Worm (Caenorhabditis elegans): ENCODE data around the gene C14A4.6.

The C14A4.6 gene

ce11 chrII:10554046-10554399 is 40.6 kb downstream of the C14A4.6 start (continued):
- TF ChIP-seq zip-8 (tag; optimal IDR thresholded peaks at IDR 0.05), result peak; percentile 50

DNA sequence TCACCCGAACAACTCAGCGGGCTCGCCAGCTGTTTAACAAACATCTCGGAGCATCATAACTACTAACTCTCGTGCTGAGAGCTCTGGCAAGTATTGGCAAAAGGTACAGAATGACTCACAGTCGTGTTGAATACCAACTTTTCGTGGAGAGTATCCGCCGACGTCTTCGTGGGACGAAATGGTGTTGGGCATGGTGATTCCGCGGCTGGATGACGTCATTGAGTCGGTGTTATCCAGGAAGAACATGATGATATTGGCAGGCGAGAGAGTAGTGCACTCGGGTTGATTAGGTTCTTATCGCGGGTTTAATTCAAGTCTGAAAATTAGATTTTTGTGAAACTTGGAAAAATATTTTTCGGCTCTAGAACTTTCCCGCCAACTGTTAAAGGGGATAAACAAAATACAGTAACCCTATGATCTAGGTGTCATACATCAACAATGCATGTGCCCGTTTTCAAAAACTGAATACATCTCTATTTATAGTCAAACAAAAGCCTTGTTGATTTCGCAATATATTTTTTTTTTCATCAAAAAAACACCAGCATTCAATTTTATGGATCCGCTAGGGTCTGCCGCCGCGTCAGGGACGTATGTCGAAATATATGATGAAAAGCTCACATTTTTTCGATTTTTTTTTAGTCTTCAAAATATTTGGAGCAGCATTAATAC is 41.1 kb downstream of the C14A4.6 start:
- TF ChIP-seq M03D4.4 (tag; optimal IDR thresholded peaks at IDR 0.05) (no peak), sem-2 (GFP tag; optimal IDR thresholded peaks at IDR 0.05) (no peak), tbx-8 (GFP tag; optimal IDR thresholded peaks at IDR 0.05) (no peak), hlh-1 (tag; optimal IDR thresholded peaks at IDR 0.05) (peak; percentile 15), zip-8 (tag; optimal IDR thresholded peaks at IDR 0.05) (peak; percentile 9)

ce11 chrII:10551985-10552736 is 42.4 kb downstream of the C14A4.6 start:
- TF ChIP-seq pha-4 (tag; optimal IDR thresholded peaks at IDR 0.05) (peak; percentile 23), nhr-237 (tag; optimal IDR thresholded peaks at IDR 0.05) (peak; percentile 73), hlh-1 (tag; optimal IDR thresholded peaks at IDR 0.05) (peak; percentile 49), ham-2 (GFP tag; optimal IDR thresholded peaks at IDR 0.05) (peak; percentile 41), elt-1 (tag; optimal IDR thresholded peaks at IDR 0.05; ENCODE audit: borderline replicate concordance, insufficient read depth) (peak; percentile 44), sptf-1 (tag; optimal IDR thresholded peaks at IDR 0.05) (no peak), lin-13 (tag; optimal IDR thresholded peaks at IDR 0.05) (no peak), ces-1 (GFP tag; optimal IDR thresholded peaks at IDR 0.05) (peak; percentile 75), flh-1 (GFP tag; optimal IDR thresholded peaks at IDR 0.05) (no peak), unc-62 (GFP tag; optimal IDR thresholded peaks at IDR 0.05) (peak; percentile 32), lsy-2 (tag; optimal IDR thresholded peaks at IDR 0.05) (peak; percentile 21), nhr-76 (tag; optimal IDR thresholded peaks at IDR 0.05) (no peak), unc-120 (tag; optimal IDR thresholded peaks at IDR 0.05; ENCODE audit: poor library complexity, severe bottlenecking) (peak; percentile 71), mls-2 (tag; optimal IDR thresholded peaks at IDR 0.05) (peak; percentile 9), blmp-1 (tag; optimal IDR thresholded peaks at IDR 0.05) (peak; percentile 34), nhr-2 (tag; optimal IDR thresholded peaks at IDR 0.05) (peak; percentile 34), mep-1 (tag; optimal IDR thresholded peaks at IDR 0.05) (peak; percentile 59)

- TF ChIP-seq lin-13 (tag; optimal IDR thresholded peaks at IDR 0.05) (no peak), unc-62 (GFP tag; optimal IDR thresholded peaks at IDR 0.05) (no peak), lsy-2 (tag; optimal IDR thresholded peaks at IDR 0.05) (no peak), M03D4.4 (tag; optimal IDR thresholded peaks at IDR 0.05) (no peak), unc-39 (tag; optimal IDR thresholded peaks at IDR 0.05) (no peak), blmp-1 (tag; optimal IDR thresholded peaks at IDR 0.05) (no peak)
These were observed 43.5 kb downstream of the C14A4.6 start for ce11 chrII:10550872-10551647.

- TF ChIP-seq M03D4.4 (tag; optimal IDR thresholded peaks at IDR 0.05) (no peak), lin-13 (tag; optimal IDR thresholded peaks at IDR 0.05) (no peak), mls-2 (tag; optimal IDR thresholded peaks at IDR 0.05) (no peak), ces-1 (GFP tag; optimal IDR thresholded peaks at IDR 0.05) (peak; percentile 13), hlh-1 (tag; optimal IDR thresholded peaks at IDR 0.05) (no peak), lin-32 (GFP tag; optimal IDR thresholded peaks at IDR 0.05) (no peak), sptf-1 (tag; optimal IDR thresholded peaks at IDR 0.05) (no peak)
These were observed 44.4 kb downstream of the C14A4.6 start for ce11 chrII:10550173-10550572.

DNA sequence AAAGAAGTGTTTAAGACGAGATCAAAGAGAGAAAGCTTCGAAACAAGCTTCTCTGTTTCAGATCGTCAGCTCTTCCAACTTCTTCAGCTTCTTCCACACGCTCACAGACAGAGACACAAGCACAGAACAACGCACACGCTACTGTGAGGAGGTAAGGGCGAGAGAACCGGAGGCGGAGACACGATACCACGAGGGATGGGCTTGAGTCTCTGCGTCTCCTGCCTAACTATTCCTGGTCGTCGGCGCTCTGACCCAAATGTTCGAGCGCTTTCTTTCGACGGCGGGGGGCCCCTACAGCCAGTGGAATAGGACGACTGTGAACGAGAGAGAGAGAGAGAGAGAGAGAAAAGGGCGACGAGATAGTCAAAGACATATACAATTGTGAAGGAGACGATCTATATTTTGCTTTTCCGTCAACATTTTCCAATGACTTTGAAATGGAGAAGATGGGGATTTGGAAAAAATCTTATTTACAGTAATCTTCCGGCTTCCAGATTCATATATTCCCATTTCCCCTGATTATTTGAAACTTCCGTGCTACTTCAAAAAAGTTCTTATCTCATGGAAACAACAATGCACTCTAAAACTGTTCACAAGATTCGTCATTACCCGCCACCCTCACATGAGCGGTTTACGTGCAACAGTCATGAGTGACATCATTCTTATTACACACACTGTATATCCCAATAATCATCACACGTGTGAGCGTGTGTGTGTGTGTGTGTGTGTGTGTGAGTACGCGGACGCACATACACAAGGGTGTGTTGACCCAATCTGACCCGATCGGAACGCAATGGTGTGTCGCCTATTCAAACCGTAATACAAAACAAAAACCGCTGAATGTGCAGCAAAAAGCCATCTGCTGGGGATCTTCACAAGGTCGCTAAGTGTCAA is 45.6 kb downstream of the C14A4.6 start:
- no peak for TF ChIP-seq ceh-43 (GFP tag; optimal IDR thresholded peaks at IDR 0.05)
- TF ChIP-seq nhr-237 (tag; optimal IDR thresholded peaks at IDR 0.05), result peak; percentile 55
- peak; percentile 71 for TF ChIP-seq unc-120 (tag; optimal IDR thresholded peaks at IDR 0.05; ENCODE audit: poor library complexity, severe bottlenecking)
- peak; percentile 65 for TF ChIP-seq unc-62 (GFP tag; optimal IDR thresholded peaks at IDR 0.05)
- no peak for TF ChIP-seq mab-5 (tag; optimal IDR thresholded peaks at IDR 0.05)
- TF ChIP-seq ham-2 (GFP tag; optimal IDR thresholded peaks at IDR 0.05), result peak; percentile 74
- peak; percentile 67 for TF ChIP-seq lin-13 (tag; optimal IDR thresholded peaks at IDR 0.05)
- peak; percentile 32 for TF ChIP-seq lin-32 (GFP tag; optimal IDR thresholded peaks at IDR 0.05)
- TF ChIP-seq sptf-1 (tag; optimal IDR thresholded peaks at IDR 0.05), result peak; percentile 68
- no peak for TF ChIP-seq snpc-4 (tag; optimal IDR thresholded peaks at IDR 0.05)
- no peak for TF ChIP-seq zip-8 (tag; optimal IDR thresholded peaks at IDR 0.05)
- TF ChIP-seq nhr-2 (tag; optimal IDR thresholded peaks at IDR 0.05), result peak; percentile 99
- no peak for TF ChIP-seq sem-2 (GFP tag; optimal IDR thresholded peaks at IDR 0.05)
- no peak for TF ChIP-seq nhr-28 (tag; optimal IDR thresholded peaks at IDR 0.05)
- TF ChIP-seq pha-4 (tag; optimal IDR thresholded peaks at IDR 0.05), result peak; percentile 85
- peak; percentile 22 for TF ChIP-seq flh-1 (GFP tag; optimal IDR thresholded peaks at IDR 0.05)
- TF ChIP-seq ces-1 (GFP tag; optimal IDR thresholded peaks at IDR 0.05), result peak; percentile 70
- peak; percentile 30 for TF ChIP-seq lsy-2 (tag; optimal IDR thresholded peaks at IDR 0.05)
- no peak for TF ChIP-seq elt-1 (tag; optimal IDR thresholded peaks at IDR 0.05; ENCODE audit: borderline replicate concordance, insufficient read depth)
- TF ChIP-seq mep-1 (tag; optimal IDR thresholded peaks at IDR 0.05), result peak; percentile 57
- TF ChIP-seq ceh-39 (tag; optimal IDR thresholded peaks at IDR 0.05), result peak; percentile 10
- peak; percentile 63 for TF ChIP-seq cnd-1 (tag; optimal IDR thresholded peaks at IDR 0.05)
- peak; percentile 11 for TF ChIP-seq drap-1 (GFP tag; optimal IDR thresholded peaks at IDR 0.05)
- TF ChIP-seq nhr-12 (tag; optimal IDR thresholded peaks at IDR 0.05), result peak; percentile 42
